Fruit fly (Drosophila melanogaster) whole organism, adult: Measurements from ENCODE around the gene Cap-D2.

Source experiments
- CG7045 ChIP-seq: fragments of 200-800 bp; sonication (Bioruptor generic); optimal IDR thresholded peaks from 2 replicates; lab custom pipeline; 2017; ENCODE audit warnings: missing biosample characterization, mild to moderate bottlenecking, missing genetic modification characterization
- Clk ChIP-seq: fragments of 200-800 bp; sonication (Bioruptor generic); optimal IDR thresholded peaks from 2 replicates; lab custom pipeline; 2017; ENCODE audit warnings: missing biosample characterization, missing genetic modification characterization
- Crg-1 ChIP-seq: fragments of 200-800 bp; sonication (Bioruptor generic); optimal IDR thresholded peaks from 2 replicates; lab custom pipeline; 2016; ENCODE audit warnings: missing biosample characterization, missing genetic modification characterization
- Hr96 ChIP-seq: fragments of 200-800 bp; sonication (Bioruptor generic); optimal IDR thresholded peaks from 2 replicates; lab custom pipeline; 2016; ENCODE audit warnings: missing biosample characterization, missing genetic modification characterization
- bab1 ChIP-seq: fragments of 200-800 bp; sonication (Bioruptor generic); optimal IDR thresholded peaks from 3 replicates; lab custom pipeline; 2019; ENCODE audit warnings: missing biosample characterization, mild to moderate bottlenecking, missing genetic modification characterization, moderate library complexity
- kay ChIP-seq: fragments of 200-800 bp; sonication (Bioruptor generic); peaks from one replicate; lab custom pipeline; 2016; ENCODE audit warnings: missing biosample characterization, missing genetic modification characterization, borderline replicate concordance

dm6 chr3R:29690960-29691527, 15.6 kb downstream of the Cap-D2 start:
- TF ChIP-seq CG7045 (GFP tag; lab: Kevin White, UChicago) (no peak), Hr96 (GFP tag; lab: Kevin White, UChicago) (no peak), Clk (GFP tag; lab: Kevin White, UChicago) (no peak), bab1 (GFP tag; lab: Kevin White, UChicago) (no peak), Crg-1 (GFP tag; lab: Kevin White, UChicago) (no peak), kay (GFP tag; lab: Kevin White, UChicago) (no peak)
